Fruit fly (Drosophila melanogaster) whole organism, wandering third instar larva: ENCODE measurements around the gene dmrt93B.

ENCODE experiments used
- Abd-B ChIP-seq: fragments of >200 bp; optimal IDR thresholded peaks from 2 replicates; lab custom pipeline; 2017; ENCODE audit warnings: missing biosample characterization, missing genetic modification characterization
- CG32264 ChIP-seq: fragments of 200-800 bp; sonication (Bioruptor generic); optimal IDR thresholded peaks from 2 replicates; lab custom pipeline; 2016; ENCODE audit warnings: missing biosample characterization, missing genetic modification characterization
- CG9705 ChIP-seq: fragments of 200-800 bp; sonication (Bioruptor generic); optimal IDR thresholded peaks from 2 replicates; lab custom pipeline; 2018; ENCODE audit warnings: missing biosample characterization, mild to moderate bottlenecking, missing genetic modification characterization
- CrebA ChIP-seq: fragments of 200-800 bp; sonication (Bioruptor generic); optimal IDR thresholded peaks from 2 replicates; lab custom pipeline; 2016; ENCODE audit warnings: missing biosample characterization, mild to moderate bottlenecking, missing genetic modification characterization, borderline replicate concordance
- Dfd ChIP-seq: fragments of >200 bp; optimal IDR thresholded peaks from 2 replicates; lab custom pipeline; 2017; ENCODE audit warnings: missing biosample characterization, missing genetic modification characterization
- Dif ChIP-seq: fragments of 200-275, 200-300 bp; sonication (Bioruptor generic); optimal IDR thresholded peaks from 2 replicates; lab custom pipeline; 2018; ENCODE audit warnings: missing biosample characterization, missing genetic modification characterization; ENCODE audit not compliant: partially characterized antibody
- GATAd ChIP-seq: sonication (Bioruptor generic); optimal IDR thresholded peaks from 2 replicates; lab custom pipeline; 2016; ENCODE audit warnings: missing biosample characterization, missing genetic modification characterization
- HLH106 ChIP-seq: fragments of 200-800 bp; optimal IDR thresholded peaks from 3 replicates; lab custom pipeline; 2019; ENCODE audit warnings: missing biosample characterization, mild to moderate bottlenecking, missing genetic modification characterization, moderate library complexity
- Hnf4 ChIP-seq: fragments of 200-800 bp; sonication (Bioruptor generic); optimal IDR thresholded peaks from 2 replicates; lab custom pipeline; 2016; ENCODE audit warnings: missing biosample characterization, mild to moderate bottlenecking, missing genetic modification characterization
- Hr78 ChIP-seq: fragments of >200 bp; optimal IDR thresholded peaks from 2 replicates; lab custom pipeline; 2017; ENCODE audit warnings: missing biosample characterization, missing genetic modification characterization
- Hr83 ChIP-seq: fragments of 200-300 bp; sonication (Bioruptor generic); optimal IDR thresholded peaks from 2 replicates; lab custom pipeline; 2016; ENCODE audit warnings: missing biosample characterization, mild to moderate bottlenecking, missing genetic modification characterization, moderate library complexity; ENCODE audit not compliant: poor library complexity, severe bottlenecking
- Jra ChIP-seq: sonication (Bioruptor generic); optimal IDR thresholded peaks from 2 replicates; lab custom pipeline; 2016; ENCODE audit warnings: missing biosample characterization, missing genetic modification characterization
- Mio ChIP-seq: sonication (Bioruptor generic); optimal IDR thresholded peaks from 2 replicates; lab custom pipeline; 2016; ENCODE audit warnings: missing biosample characterization, missing genetic modification characterization
- Myc ChIP-seq: fragments of >200 bp; optimal IDR thresholded peaks from 2 replicates; lab custom pipeline; 2017
- N ChIP-seq: fragments of >200 bp; optimal IDR thresholded peaks from 2 replicates; lab custom pipeline; 2018; ENCODE audit warnings: missing biosample characterization, missing external identifiers, missing genetic modification characterization
- OdsH ChIP-seq: fragments of 200-800 bp; sonication (Bioruptor generic); optimal IDR thresholded peaks from 2 replicates; lab custom pipeline; 2016; ENCODE audit warnings: missing biosample characterization, mild to moderate bottlenecking, missing genetic modification characterization
- Rel ChIP-seq, 2 experiments: fragments of 200-800 bp; sonication (Bioruptor generic) in 1 of 2; optimal IDR thresholded peaks; 2 replicates in 1 of 2; 3 replicates in 1 of 2; lab custom pipeline; 2016 to 2019; ENCODE audit warnings: mild to moderate bottlenecking in 2 of 2, missing biosample characterization in 2 of 2, missing genetic modification characterization in 2 of 2, moderate library complexity in 1 of 2
- Sp1 ChIP-seq: fragments of 200-800 bp; sonication (Bioruptor generic); optimal IDR thresholded peaks from 3 replicates; lab custom pipeline; 2019; ENCODE audit warnings: missing biosample characterization, mild to moderate bottlenecking, missing genetic modification characterization, moderate library complexity
- Vsx2 ChIP-seq: fragments of 200-300, 225-300 bp; sonication (Bioruptor generic); optimal IDR thresholded peaks from 2 replicates; lab custom pipeline; 2018; ENCODE audit warnings: missing biosample characterization, missing genetic modification characterization; ENCODE audit not compliant: partially characterized antibody
- br ChIP-seq: fragments of 200-800 bp; sonication (Bioruptor generic); optimal IDR thresholded peaks from 2 replicates; lab custom pipeline; 2016; ENCODE audit warnings: missing biosample characterization, missing genetic modification characterization
- brk ChIP-seq: fragments of 200-800 bp; sonication (Bioruptor generic); optimal IDR thresholded peaks from 2 replicates; lab custom pipeline; 2016; ENCODE audit warnings: missing biosample characterization, mild to moderate bottlenecking, missing genetic modification characterization
- dl ChIP-seq, 2 experiments: fragments of 175-275, 200-275 bp in 1 of 2; fragments of 200-275 bp in 1 of 2; sonication (Bioruptor generic); optimal IDR thresholded peaks; lab custom pipeline; 2018; ENCODE audit warnings: mild to moderate bottlenecking in 2 of 2, missing biosample characterization in 2 of 2, missing genetic modification characterization in 2 of 2, moderate library complexity in 2 of 2; ENCODE audit not compliant: partially characterized antibody in 2 of 2, insufficient read depth in 1 of 2
- dmrt93B ChIP-seq: fragments of 200-800 bp; sonication (Bioruptor generic); optimal IDR thresholded peaks from 2 replicates; lab custom pipeline; 2018; ENCODE audit warnings: missing biosample characterization, mild to moderate bottlenecking, missing genetic modification characterization
- dsf ChIP-seq: sonication (Bioruptor generic); optimal IDR thresholded peaks from 2 replicates; lab custom pipeline; 2016; ENCODE audit warnings: missing biosample characterization, missing genetic modification characterization, borderline replicate concordance
- ey ChIP-seq: fragments of 200-800 bp; sonication (Bioruptor generic); optimal IDR thresholded peaks from 2 replicates; lab custom pipeline; 2016; ENCODE audit warnings: missing biosample characterization, missing genetic modification characterization
- foxo ChIP-seq, 2 experiments: fragments of 200-800 bp; sonication (Bioruptor generic); optimal IDR thresholded peaks; 2 replicates in 1 of 2; 3 replicates in 1 of 2; lab custom pipeline; 2016 to 2017; ENCODE audit warnings: missing biosample characterization in 2 of 2, missing genetic modification characterization in 2 of 2
- fru ChIP-seq: fragments of 200-800 bp; sonication (Bioruptor generic); optimal IDR thresholded peaks from 3 replicates; lab custom pipeline; 2016; ENCODE audit warnings: missing biosample characterization, mild to moderate bottlenecking, missing genetic modification characterization
- h ChIP-seq: fragments of 200-800 bp; sonication (Bioruptor generic); optimal IDR thresholded peaks from 3 replicates; lab custom pipeline; 2016; ENCODE audit warnings: missing biosample characterization, mild to moderate bottlenecking, missing genetic modification characterization
- jim ChIP-seq: fragments of 175-275, 200-325 bp; sonication (Bioruptor generic); optimal IDR thresholded peaks from 2 replicates; lab custom pipeline; 2016; ENCODE audit warnings: missing biosample characterization, mild to moderate bottlenecking, missing genetic modification characterization
- lola ChIP-seq: fragments of >200 bp; optimal IDR thresholded peaks from 2 replicates; lab custom pipeline; 2017; ENCODE audit warnings: missing biosample characterization, missing genetic modification characterization
- pan ChIP-seq: fragments of >200 bp; optimal IDR thresholded peaks from 2 replicates; lab custom pipeline; 2017
- psq ChIP-seq: fragments of 200-800 bp; sonication (Bioruptor generic); optimal IDR thresholded peaks from 3 replicates; lab custom pipeline; 2017; ENCODE audit warnings: missing biosample characterization, mild to moderate bottlenecking, missing genetic modification characterization, moderate library complexity
- rgr ChIP-seq: fragments of 200-800 bp; sonication (Bioruptor generic); optimal IDR thresholded peaks from 3 replicates; lab custom pipeline; 2016; ENCODE audit warnings: missing biosample characterization, mild to moderate bottlenecking, missing genetic modification characterization
- sage ChIP-seq: fragments of 200-800 bp; sonication (Bioruptor generic); optimal IDR thresholded peaks from 2 replicates; lab custom pipeline; 2016; ENCODE audit warnings: missing biosample characterization, mild to moderate bottlenecking, missing genetic modification characterization
- sv ChIP-seq: fragments of 200-800 bp; sonication (Bioruptor generic); optimal IDR thresholded peaks from 3 replicates; lab custom pipeline; 2016; ENCODE audit warnings: missing biosample characterization, missing genetic modification characterization
- tai ChIP-seq: sonication (Bioruptor generic); optimal IDR thresholded peaks from 2 replicates; lab custom pipeline; 2016; ENCODE audit warnings: missing biosample characterization, missing genetic modification characterization
- usp ChIP-seq: fragments of >200 bp; optimal IDR thresholded peaks from 2 replicates; lab custom pipeline; 2017; ENCODE audit warnings: missing biosample characterization, missing genetic modification characterization
- woc ChIP-seq: sonication (Bioruptor generic); optimal IDR thresholded peaks from 2 replicates; lab custom pipeline; 2016; ENCODE audit warnings: missing biosample characterization, mild to moderate bottlenecking, missing genetic modification characterization

The dmrt93B gene

dm6 chr3R:21057519-21057918, 16.3 kb upstream of the dmrt93B start:
- TF ChIP-seq Rel (GFP tag; optimal IDR thresholded peaks at IDR 0.05; lab: Kevin White, UChicago), result no peak
- peak; percentile 94 for TF ChIP-seq Rel (tag; optimal IDR thresholded peaks at IDR 0.05; lab: Kevin White, UChicago)
- no peak for TF ChIP-seq foxo (GFP tag; optimal IDR thresholded peaks at IDR 0.05; lab: Kevin White, UChicago)
- TF ChIP-seq fru (GFP tag; lab: Kevin White, UChicago), result no peak
- TF ChIP-seq pan (lab: Kevin White, UChicago), result no peak

- TF ChIP-seq sv (GFP tag; lab: Kevin White, UChicago) (no peak), OdsH (GFP tag; lab: Kevin White, UChicago) (no peak), CrebA (GFP tag; lab: Kevin White, UChicago) (peak; percentile 11), dl (GFP tag; optimal IDR thresholded peaks at IDR 0.05; lab: Kevin White, UChicago; ENCODE audit: insufficient read depth in 1 of 2, partially characterized antibody in 2 of 2) (no peak), brk (GFP tag; lab: Kevin White, UChicago) (peak; percentile 51), Hnf4 (GFP tag; lab: Kevin White, UChicago) (peak; percentile 2)
Measured at dm6 chr3R:21059486-21060356, 14.1 kb upstream of the dmrt93B start.

- no peak for TF ChIP-seq Dfd (GFP tag; lab: Kevin White, UChicago)
- no peak for TF ChIP-seq tai (GFP tag; lab: Kevin White, UChicago)
- no peak for TF ChIP-seq jim (GFP tag; lab: Kevin White, UChicago)
- no peak for TF ChIP-seq sv (GFP tag; lab: Kevin White, UChicago)
- TF ChIP-seq Myc (lab: Kevin White, UChicago), result no peak
- no peak for TF ChIP-seq Jra
- TF ChIP-seq dsf, result no peak
- TF ChIP-seq usp (GFP tag; lab: Kevin White, UChicago), result no peak
- TF ChIP-seq Sp1 (GFP tag; lab: Kevin White, UChicago), result peak; percentile 4
- no peak for TF ChIP-seq CrebA (GFP tag; lab: Kevin White, UChicago)
- peak; percentile 69 for TF ChIP-seq Dif (GFP tag; lab: Kevin White, UChicago)
- no peak for TF ChIP-seq lola (GFP tag; lab: Kevin White, UChicago)
- TF ChIP-seq Hnf4 (GFP tag; lab: Kevin White, UChicago), result peak; percentile 48
- TF ChIP-seq CG9705, result no peak
- no peak for TF ChIP-seq dmrt93B (GFP tag; lab: Kevin White, UChicago)
- peak; percentile 56 for TF ChIP-seq Hr83 (GFP tag; lab: Kevin White, UChicago)
- TF ChIP-seq Abd-B (GFP tag; lab: Kevin White, UChicago), result no peak
- TF ChIP-seq Mio (GFP tag; lab: Kevin White, UChicago), result no peak
- no peak for TF ChIP-seq OdsH (GFP tag; lab: Kevin White, UChicago)
- no peak for TF ChIP-seq ey (GFP tag; lab: Kevin White, UChicago)
- no peak for TF ChIP-seq sage (GFP tag; lab: Kevin White, UChicago)
- TF ChIP-seq foxo (GFP tag; optimal IDR thresholded peaks at IDR 0.05; lab: Kevin White, UChicago), result peak in 1 of 2 experiments; percentile 3
- TF ChIP-seq psq (GFP tag; lab: Kevin White, UChicago), result peak; percentile 7
- peak; percentile 38 for TF ChIP-seq rgr (GFP tag; lab: Kevin White, UChicago)
- no peak for TF ChIP-seq HLH106
- TF ChIP-seq dl (GFP tag; optimal IDR thresholded peaks at IDR 0.05; lab: Kevin White, UChicago; ENCODE audit: insufficient read depth in 1 of 2, partially characterized antibody in 2 of 2), result peak in 1 of 2 experiments; percentile 32
- no peak for TF ChIP-seq woc (GFP tag; lab: Kevin White, UChicago)
- peak; percentile 72 for TF ChIP-seq h (GFP tag; lab: Kevin White, UChicago)
- no peak for TF ChIP-seq N (GFP tag; lab: Kevin White, UChicago)
- no peak for TF ChIP-seq GATAd (GFP tag; lab: Kevin White, UChicago)
- no peak for TF ChIP-seq Hr78 (GFP tag; lab: Kevin White, UChicago)
- TF ChIP-seq pan (lab: Kevin White, UChicago), result no peak
- no peak for TF ChIP-seq brk (GFP tag; lab: Kevin White, UChicago)
- TF ChIP-seq fru (GFP tag; lab: Kevin White, UChicago), result peak; percentile 55
- TF ChIP-seq Vsx2 (GFP tag; lab: Kevin White, UChicago), result no peak
- TF ChIP-seq br (GFP tag; lab: Kevin White, UChicago), result peak; percentile 36
- TF ChIP-seq Rel (GFP tag; optimal IDR thresholded peaks at IDR 0.05; lab: Kevin White, UChicago), result no peak
- TF ChIP-seq Rel (tag; optimal IDR thresholded peaks at IDR 0.05; lab: Kevin White, UChicago), result peak; percentile 72
- no peak for TF ChIP-seq CG32264 (GFP tag; lab: Kevin White, UChicago)
Measured at dm6 chr3R:21060430-21061245, 13.2 kb upstream of the dmrt93B start, which contains the start of gene Mvl. Mvl (minus strand) TSS chr3R:21060800.
